Worm (Caenorhabditis elegans): Measurements from ENCODE around the gene nhr-47.

DNA sequence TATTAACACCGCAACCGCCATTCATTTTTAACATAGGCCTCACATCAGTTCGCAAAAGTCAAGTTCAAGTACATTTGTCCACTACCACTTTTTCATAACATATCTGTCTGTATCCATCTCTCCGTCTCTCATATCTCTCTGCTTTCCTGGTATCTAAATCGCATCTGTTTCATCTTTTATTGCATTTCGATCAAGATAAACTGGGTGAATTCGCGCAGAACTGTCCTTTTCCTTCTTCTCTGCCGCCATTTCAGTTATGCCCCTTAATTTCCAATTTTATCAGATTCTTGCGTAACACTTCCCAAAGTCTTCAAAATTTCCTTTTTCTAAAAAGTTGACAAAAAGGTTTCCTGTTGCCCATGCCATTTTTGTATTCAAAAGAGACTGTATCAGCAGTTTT is 18.2 kb downstream of the nhr-47 start:
- no peak for TF ChIP-seq ref-1 (GFP tag; conservative IDR thresholded peaks at IDR 0.05)
- TF ChIP-seq tab-1 (GFP tag; IDR thresholded peaks at IDR 0.05), result no peak
- TF ChIP-seq flt-1 (GFP tag; IDR thresholded peaks at IDR 0.05), result no peak
- TF ChIP-seq med-1 (GFP tag; optimal IDR thresholded peaks at IDR 0.05; ENCODE audit: insufficient read depth), result no peak
- TF ChIP-seq ztf-29 (GFP tag; IDR thresholded peaks at IDR 0.05), result no peak
- no peak for TF ChIP-seq klf-2 (GFP tag; conservative IDR thresholded peaks at IDR 0.05)
- TF ChIP-seq ztf-23 (GFP tag; IDR thresholded peaks at IDR 0.05), result no peak

All from whole organism, midembryonic.